Worm (Caenorhabditis elegans) whole organism, L4 larva: ENCODE results near the gene srd-42.

Source experiments
- F10B5.3 ChIP-seq: sonication (generic microtip); optimal IDR thresholded peaks from 2 replicates; lab custom pipeline; 2016; ENCODE audit warnings: mild to moderate bottlenecking, missing genetic modification characterization, missing compliant biosample characterization
- F44E2.7 ChIP-seq: fragments of 200-800 bp; sonication (Bioruptor generic); IDR thresholded peaks from 2 replicates; pipeline ENCODE4 v2.1.2; 2022; ENCODE audit warnings: missing genetic modification characterization, missing compliant biosample characterization
- Y105C5A.15 ChIP-seq: fragments of 200-800 bp; sonication (Bioruptor generic); IDR thresholded peaks from 2 replicates; pipeline ENCODE4 v1.3.6; 2022; ENCODE audit warnings: missing genetic modification characterization, missing compliant biosample characterization
- Y5F2A.4 ChIP-seq: fragments of 200-800 bp; sonication (Bioruptor generic); optimal IDR thresholded peaks from 2 replicates; lab custom pipeline; 2018; ENCODE audit warnings: mild to moderate bottlenecking, missing genetic modification characterization, missing compliant biosample characterization
- ZK546.5 ChIP-seq, 2 experiments: sonication (generic microtip); optimal IDR thresholded peaks; 2 replicates each; lab custom pipeline; 2017; ENCODE audit warnings: missing biosample characterization in 2 of 2, missing genetic modification characterization in 2 of 2
- aly-2 ChIP-seq: sonication (generic microtip); optimal IDR thresholded peaks from 2 replicates; lab custom pipeline; 2018; ENCODE audit warnings: missing biosample characterization, missing genetic modification characterization
- arid-1 ChIP-seq: fragments of 200-800 bp; sonication (Bioruptor generic); conservative IDR thresholded peaks from 2 replicates; pipeline ENCODE4 v1.3.6; 2022; ENCODE audit warnings: missing genetic modification reagents, missing genetic modification characterization, missing compliant biosample characterization
- ceh-20 ChIP-seq: fragments of 200-800 bp; sonication (Bioruptor generic); IDR thresholded peaks from 2 replicates; pipeline ENCODE4 v1.3.6; 2022; ENCODE audit warnings: missing genetic modification reagents, missing genetic modification characterization, missing compliant biosample characterization
- ceh-28 ChIP-seq: fragments of 150-350 bp; optimal IDR thresholded peaks from 2 replicates; lab custom pipeline; 2014; ENCODE audit warnings: missing biosample characterization, missing genetic modification reagents, missing genetic modification characterization
- ceh-44 ChIP-seq: fragments of 200-800 bp; sonication (Bioruptor generic); IDR thresholded peaks from 2 replicates; pipeline ENCODE4 v1.3.6; 2022; ENCODE audit warnings: missing genetic modification reagents, missing genetic modification characterization, missing compliant biosample characterization
- ceh-62 ChIP-seq: sonication (generic microtip); optimal IDR thresholded peaks from 2 replicates; lab custom pipeline; 2017; ENCODE audit warnings: missing biosample characterization, missing genetic modification characterization
- ces-1 ChIP-seq: fragments of 150-350 bp; sonication (generic microtip); optimal IDR thresholded peaks from 4 replicates; lab custom pipeline; 2014; ENCODE audit warnings: missing biosample characterization, missing genetic modification reagents, missing genetic modification characterization
- ctbp-1 ChIP-seq: fragments of 200-800 bp; sonication (Bioruptor generic); IDR thresholded peaks from 2 replicates; pipeline ENCODE4 v1.3.6; 2022; ENCODE audit warnings: missing genetic modification reagents, missing genetic modification characterization, missing compliant biosample characterization
- daf-12 ChIP-seq: fragments of 150-350 bp; optimal IDR thresholded peaks from 2 replicates; lab custom pipeline; 2014; ENCODE audit warnings: missing biosample characterization, missing genetic modification reagents, missing genetic modification characterization
- daf-16 ChIP-seq, 3 experiments: sonication (generic microtip); optimal IDR thresholded peaks; 2 replicates each; lab custom pipeline; 2016 to 2017; ENCODE audit warnings: missing genetic modification characterization in 3 of 3, missing genetic modification reagents in 3 of 3, mild to moderate bottlenecking in 2 of 3, missing compliant biosample characterization in 2 of 3, missing biosample characterization in 1 of 3, moderate library complexity in 1 of 3
- daf-8 ChIP-seq: fragments of 200-800 bp; sonication (Bioruptor generic); IDR thresholded peaks from 2 replicates; pipeline ENCODE4 v1.3.6; 2022; ENCODE audit warnings: missing genetic modification characterization, missing compliant biosample characterization
- dmd-8 ChIP-seq: fragments of 200-800 bp; sonication (Bioruptor generic); IDR thresholded peaks from 2 replicates; pipeline ENCODE4 v1.3.6; 2022; ENCODE audit warnings: missing genetic modification characterization, missing compliant biosample characterization
- duxl-1 ChIP-seq: sonication (generic microtip); optimal IDR thresholded peaks from 2 replicates; lab custom pipeline; 2016; ENCODE audit warnings: mild to moderate bottlenecking, missing genetic modification characterization, moderate library complexity, missing compliant biosample characterization; ENCODE audit not compliant: poor library complexity
- egl-27 ChIP-seq: sonication (generic microtip); optimal IDR thresholded peaks from 3 replicates; lab custom pipeline; 2017; ENCODE audit warnings: missing biosample characterization, missing genetic modification reagents, missing genetic modification characterization
- fos-1 ChIP-seq: fragments of 150-350 bp; optimal IDR thresholded peaks from 2 replicates; lab custom pipeline; 2014; ENCODE audit warnings: missing biosample characterization, missing genetic modification characterization
- hlh-11 ChIP-seq: fragments of 200-800 bp; sonication (Bioruptor generic); optimal IDR thresholded peaks from 2 replicates; lab custom pipeline; 2018; ENCODE audit warnings: mild to moderate bottlenecking, missing genetic modification characterization, missing compliant biosample characterization
- hmg-1.1 ChIP-seq: fragments of 200-800 bp; sonication (Bioruptor generic); IDR thresholded peaks from 2 replicates; pipeline ENCODE4 v1.3.6; 2022; ENCODE audit warnings: missing genetic modification reagents, missing genetic modification characterization, missing compliant biosample characterization
- jun-1 ChIP-seq: fragments of 150-350 bp; optimal IDR thresholded peaks from 2 replicates; lab custom pipeline; 2014; ENCODE audit warnings: missing biosample characterization, missing genetic modification reagents, missing genetic modification characterization
- lin-13 ChIP-seq: fragments of 150-350 bp; optimal IDR thresholded peaks from 2 replicates; lab custom pipeline; 2014; ENCODE audit warnings: missing biosample characterization, missing genetic modification reagents, missing genetic modification characterization
- lin-15B ChIP-seq: fragments of 150-350 bp; sonication (generic microtip); optimal IDR thresholded peaks from 3 replicates; lab custom pipeline; 2014; ENCODE audit warnings: missing biosample characterization, missing genetic modification characterization
- lin-39 ChIP-seq: fragments of 150-350 bp; optimal IDR thresholded peaks from 2 replicates; lab custom pipeline; 2014; ENCODE audit warnings: missing biosample characterization, missing genetic modification reagents, missing genetic modification characterization
- madf-5 ChIP-seq, 2 experiments: fragments of 200-800 bp; sonication (Bioruptor generic); IDR thresholded peaks; 2 replicates each; pipeline ENCODE4 v1.3.6; 2022; ENCODE audit warnings: missing compliant biosample characterization in 2 of 2, missing genetic modification characterization in 2 of 2
- mdl-1 ChIP-seq, 2 experiments: fragments of 150-350 bp in 1 of 2; sonication (generic microtip) in 1 of 2; optimal IDR thresholded peaks; 2 replicates each; lab custom pipeline; 2014 to 2017; ENCODE audit warnings: missing biosample characterization in 2 of 2, missing genetic modification characterization in 2 of 2
- mdt-29 ChIP-seq: fragments of 200-800 bp; sonication (Bioruptor generic); IDR thresholded peaks from 2 replicates; pipeline ENCODE4 v1.3.6; 2022; ENCODE audit warnings: missing genetic modification reagents, missing genetic modification characterization, missing compliant biosample characterization
- nhr-102 ChIP-seq: sonication (generic microtip); optimal IDR thresholded peaks from 2 replicates; lab custom pipeline; 2016; ENCODE audit warnings: mild to moderate bottlenecking, missing genetic modification characterization, moderate library complexity, missing compliant biosample characterization
- nhr-11 ChIP-seq: fragments of 150-350 bp; optimal IDR thresholded peaks from 2 replicates; lab custom pipeline; 2014; ENCODE audit warnings: missing biosample characterization, missing genetic modification characterization
- nhr-111 ChIP-seq: fragments of 200-800 bp; sonication (Bioruptor generic); optimal IDR thresholded peaks from 2 replicates; lab custom pipeline; 2018; ENCODE audit warnings: mild to moderate bottlenecking, missing genetic modification characterization, missing compliant biosample characterization
- nhr-28 ChIP-seq: fragments of 150-350 bp; optimal IDR thresholded peaks from 2 replicates; lab custom pipeline; 2014; ENCODE audit warnings: missing biosample characterization, missing genetic modification characterization
- nhr-48 ChIP-seq: sonication (generic microtip); optimal IDR thresholded peaks from 2 replicates; lab custom pipeline; 2016; ENCODE audit warnings: mild to moderate bottlenecking, missing genetic modification characterization, missing compliant biosample characterization
- php-3 ChIP-seq: fragments of 200-800 bp; sonication (Bioruptor generic); IDR thresholded peaks from 2 replicates; pipeline ENCODE4 v1.3.6; 2022; ENCODE audit warnings: missing genetic modification reagents, missing genetic modification characterization, missing compliant biosample characterization
- pqm-1 ChIP-seq: sonication (generic microtip); optimal IDR thresholded peaks from 2 replicates; lab custom pipeline; 2017; ENCODE audit warnings: missing biosample characterization, missing genetic modification characterization
- set-16 ChIP-seq: fragments of 200-800 bp; sonication (Bioruptor generic); IDR thresholded peaks from 2 replicates; pipeline ENCODE4 v1.3.6; 2022; ENCODE audit warnings: missing genetic modification reagents, missing genetic modification characterization, missing compliant biosample characterization
- skn-1 ChIP-seq: fragments of 150-350 bp; optimal IDR thresholded peaks from 2 replicates; lab custom pipeline; 2014; ENCODE audit warnings: missing biosample characterization, missing genetic modification characterization
- tag-97 ChIP-seq: fragments of 200-800 bp; sonication (Bioruptor generic); IDR thresholded peaks from 2 replicates; pipeline ENCODE4 v1.3.6; 2022; ENCODE audit warnings: missing genetic modification characterization, missing compliant biosample characterization
- tra-1 ChIP-seq: fragments of 200-800 bp; sonication (Bioruptor generic); IDR thresholded peaks from 2 replicates; pipeline ENCODE4 v1.3.6; 2022; ENCODE audit warnings: missing genetic modification reagents, missing genetic modification characterization, missing compliant biosample characterization
- unc-39 ChIP-seq: sonication (generic microtip); optimal IDR thresholded peaks from 2 replicates; lab custom pipeline; 2017; ENCODE audit warnings: missing biosample characterization, missing genetic modification characterization
- vab-7 ChIP-seq: fragments of 200-800 bp; sonication (Bioruptor generic); IDR thresholded peaks from 2 replicates; pipeline ENCODE4 v1.3.6; 2022; ENCODE audit warnings: missing genetic modification reagents, missing genetic modification characterization, missing compliant biosample characterization
- zag-1 ChIP-seq: fragments of 150-350 bp; optimal IDR thresholded peaks from 2 replicates; lab custom pipeline; 2014; ENCODE audit warnings: missing biosample characterization, missing genetic modification characterization
- zfp-3 ChIP-seq: fragments of 200-800 bp; sonication (Bioruptor generic); conservative IDR thresholded peaks from 2 replicates; pipeline ENCODE4 v1.3.6; 2022; ENCODE audit warnings: missing genetic modification reagents, missing genetic modification characterization, missing compliant biosample characterization
- zip-11 ChIP-seq: fragments of 200-800 bp; sonication (Bioruptor generic); IDR thresholded peaks from 2 replicates; pipeline ENCODE4 v1.3.6; 2022; ENCODE audit warnings: missing genetic modification characterization, missing compliant biosample characterization

Gene srd-42

ce11 chrX:13284618-13285017, 18.6 kb downstream of the srd-42 start (continued):
- TF ChIP-seq hmg-1.1 (GFP tag; lab: Robert Waterston, UW) (peak; percentile 15; the same call in 1 of the 2 replicates), nhr-48 (tag; lab: Kevin White, UChicago) (peak; percentile 16), zfp-3 (GFP tag; lab: Robert Waterston, UW) (0 out of 2 replicates have a peak, but pooled peaks have one; percentile 23)
- TF ChIP-seq, all 104 proteins: peak for 15

DNA sequence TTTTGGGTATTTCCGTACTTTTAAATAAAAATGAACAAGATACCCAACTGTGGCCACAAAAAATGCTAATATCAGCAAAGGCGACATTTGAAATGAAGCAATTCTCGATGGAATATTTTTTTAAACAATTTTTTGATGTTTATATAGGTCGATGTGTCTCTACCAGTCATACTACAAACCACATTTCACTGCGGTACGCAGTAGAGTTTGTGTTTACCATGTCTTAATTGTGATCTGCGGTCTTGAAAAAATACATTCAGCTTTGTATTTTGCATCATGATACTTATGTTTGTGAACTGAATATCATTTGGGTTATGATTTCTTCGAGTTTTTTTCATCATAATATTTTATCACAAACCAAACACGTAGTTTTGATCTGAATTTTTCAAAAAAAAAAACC, 19.2 kb downstream of the srd-42 start, which contains the start of gene cyp-14A4:
Gene cyp-14A4 (minus strand): TSS at position 107 of the 400 bp plus-strand sequence.
- TF ChIP-seq hmg-1.1 (GFP tag; lab: Robert Waterston, UW) (no peak), nhr-48 (tag; lab: Kevin White, UChicago) (no peak), mdt-29 (GFP tag; lab: Robert Waterston, UW) (no peak), nhr-28 (tag; lab: Kevin White, UChicago) (peak; percentile 38), pqm-1 (tag; lab: Kevin White, UChicago) (no peak), ceh-28 (tag; lab: Kevin White, UChicago) (no peak), daf-16 (GFP tag; optimal IDR thresholded peaks at IDR 0.05; lab: Kevin White, UChicago) (no peak), daf-16 (tag; optimal IDR thresholded peaks at IDR 0.05; lab: Kevin White, UChicago) (peak; percentile 91), tag-97 (GFP tag; lab: Robert Waterston, UW) (no peak), lin-15B (tag; lab: Kevin White, UChicago) (no peak), daf-8 (GFP tag; lab: Robert Waterston, UW) (no peak)

ce11 chrX:13283462-13283861, 19.8 kb downstream of the srd-42 start:
- TF ChIP-seq lin-13 (GFP tag; lab: Kevin White, UChicago) = no peak
- TF ChIP-seq aly-2 = no peak
- no peak for TF ChIP-seq F10B5.3 (tag; lab: Kevin White, UChicago)
- TF ChIP-seq set-16 = no peak
- no peak for TF ChIP-seq zag-1 (tag; lab: Kevin White, UChicago)
- no peak for TF ChIP-seq lin-15B (tag; lab: Kevin White, UChicago)
- peak; percentile 71 for TF ChIP-seq tra-1 (GFP tag; lab: Robert Waterston, UW)
- no peak for TF ChIP-seq tag-97 (GFP tag; lab: Robert Waterston, UW)
- TF ChIP-seq daf-12 (tag; lab: Kevin White, UChicago) = no peak
- TF ChIP-seq hmg-1.1 (GFP tag; lab: Robert Waterston, UW) = no peak
- TF ChIP-seq pqm-1 (tag; lab: Kevin White, UChicago) = no peak
- TF ChIP-seq daf-16 (GFP tag; optimal IDR thresholded peaks at IDR 0.05; lab: Kevin White, UChicago) = peak; percentile 27 to 82
- TF ChIP-seq daf-16 (tag; optimal IDR thresholded peaks at IDR 0.05; lab: Kevin White, UChicago) = peak; percentile 83
- no peak for TF ChIP-seq daf-8 (GFP tag; lab: Robert Waterston, UW)
- no peak for TF ChIP-seq jun-1
- 0 out of 2 replicates have a peak, but pooled peaks have one; percentile 17 for TF ChIP-seq ceh-20
- TF ChIP-seq mdl-1 (tag; optimal IDR thresholded peaks at IDR 0.05; lab: Kevin White, UChicago) = no peak
- TF ChIP-seq arid-1 (GFP tag; lab: Robert Waterston, UW) = peak; percentile 70; the same call in 1 of the 2 replicates
- no peak for TF ChIP-seq fos-1 (tag; lab: Kevin White, UChicago)
- 0 out of 2 replicates have a peak, but pooled peaks have one; percentile 33 for TF ChIP-seq ctbp-1 (GFP tag; lab: Robert Waterston, UW)
- no peak for TF ChIP-seq ceh-62 (tag; lab: Kevin White, UChicago)
- peak; percentile 35 for TF ChIP-seq duxl-1 (tag; lab: Kevin White, UChicago)
- peak; percentile 28 for TF ChIP-seq Y5F2A.4 (GFP tag; lab: Kevin White, UChicago)
- TF ChIP-seq vab-7 = peak; percentile 83
- TF ChIP-seq hlh-11 (tag; lab: Kevin White, UChicago) = no peak
- TF ChIP-seq lin-39 (tag; lab: Kevin White, UChicago) = no peak
- TF ChIP-seq skn-1 (tag; lab: Kevin White, UChicago) = no peak
- TF ChIP-seq Y105C5A.15 (GFP tag; lab: Robert Waterston, UW) = no peak
- peak; percentile 29 for TF ChIP-seq nhr-102 (tag; lab: Kevin White, UChicago)
- peak; percentile 65 for TF ChIP-seq nhr-111 (GFP tag; lab: Kevin White, UChicago)
- TF ChIP-seq ceh-44 (GFP tag; lab: Robert Waterston, UW) = no peak
- no peak for TF ChIP-seq ces-1
- TF ChIP-seq zip-11 (GFP tag; lab: Robert Waterston, UW) = no peak
- TF ChIP-seq F44E2.7 (GFP tag; lab: Robert Waterston, UW) = no peak
- no peak for TF ChIP-seq ZK546.5 (tag; optimal IDR thresholded peaks at IDR 0.05; lab: Kevin White, UChicago)
- 0 out of 4 replicates have a peak, but pooled peaks of 1 of the 2 experiments have one; percentile 55 for TF ChIP-seq madf-5 (GFP tag; IDR thresholded peaks at IDR 0.05; lab: Robert Waterston, UW)
- no peak for TF ChIP-seq unc-39 (tag; lab: Kevin White, UChicago)
- no peak for TF ChIP-seq php-3 (GFP tag; lab: Robert Waterston, UW)
- peak; percentile 87 for TF ChIP-seq dmd-8 (GFP tag; lab: Robert Waterston, UW)
- no peak for TF ChIP-seq nhr-11 (tag; lab: Kevin White, UChicago)
- no peak for TF ChIP-seq egl-27 (tag; lab: Kevin White, UChicago)
